Fruit fly (Drosophila melanogaster): ENCODE results near the gene CG34140.

CG34140 gene

dm6 chr3L:145998-146576, 38.1 kb downstream of the CG34140 start, which contains the start of gene CG6845 (continued):
- TF ChIP-seq Hmr (GFP tag; optimal IDR thresholded peaks at IDR 0.05) (peak; percentile 36), CG4617 (GFP tag; optimal IDR thresholded peaks at IDR 0.05; ENCODE audit: borderline replicate concordance) (no peak), org-1 (GFP tag; optimal IDR thresholded peaks at IDR 0.05) (no peak), lbe (GFP tag; optimal IDR thresholded peaks at IDR 0.05) (peak; percentile 20), HLH4C (GFP tag; IDR thresholded peaks at IDR 0.05; ENCODE audit: partially characterized antibody) (peak; percentile 93), Abd-B (GFP tag; optimal IDR thresholded peaks at IDR 0.05) (no peak), Lim3 (GFP tag; IDR thresholded peaks at IDR 0.05) (no peak), CG12659 (GFP tag; optimal IDR thresholded peaks at IDR 0.05) (peak; percentile 26), Sry-β (GFP tag; optimal IDR thresholded peaks at IDR 0.05) (no peak), Ets97D (GFP tag; optimal IDR thresholded peaks at IDR 0.05) (peak; percentile 72), CG7556 (GFP tag; optimal IDR thresholded peaks at IDR 0.05) (no peak), CG1832 (GFP tag; optimal IDR thresholded peaks at IDR 0.05) (no peak), CG1233 (GFP tag; optimal IDR thresholded peaks at IDR 0.05) (no peak), CG17612 (GFP tag; IDR thresholded peaks at IDR 0.05) (no peak), Ptx1 (GFP tag; IDR thresholded peaks at IDR 0.05) (no peak), fd3F (GFP tag; optimal IDR thresholded peaks at IDR 0.05) (no peak), zen (tag; optimal IDR thresholded peaks at IDR 0.05) (no peak), CG31365 (tag; optimal IDR thresholded peaks at IDR 0.05) (no peak), hb (GFP tag; IDR thresholded peaks at IDR 0.05; ENCODE audit: partially characterized antibody) (peak; percentile 81), CG18262 (tag; optimal IDR thresholded peaks at IDR 0.05) (no peak), E2f2 (GFP tag; IDR thresholded peaks at IDR 0.05) (peak; percentile 99), CG8478 (optimal IDR thresholded peaks at IDR 0.05) (no peak), fu2 (GFP tag; optimal IDR thresholded peaks at IDR 0.05) (no peak), tap (tag; optimal IDR thresholded peaks at IDR 0.05) (no peak), CG2712 (tag; optimal IDR thresholded peaks at IDR 0.05) (peak; percentile 35), YL-1 (GFP tag; optimal IDR thresholded peaks at IDR 0.05) (peak; percentile 9), chinmo (GFP tag; IDR thresholded peaks at IDR 0.05; ENCODE audit: partially characterized antibody) (peak; percentile 74; the same call in 1 of the 4 replicates), CHES-1-like (GFP tag; optimal IDR thresholded peaks at IDR 0.05) (no peak), chm (GFP tag; IDR thresholded peaks at IDR 0.05) (no peak), CG30403 (GFP tag; optimal IDR thresholded peaks at IDR 0.05) (no peak), gt (GFP tag; IDR thresholded peaks at IDR 0.05) (no peak), HLH54F (GFP tag; optimal IDR thresholded peaks at IDR 0.05) (no peak), CG2129 (GFP tag; IDR thresholded peaks at IDR 0.05; ENCODE audit: partially characterized antibody) (peak; percentile 40; the same call in 1 of the 2 replicates), CG10431 (GFP tag; optimal IDR thresholded peaks at IDR 0.05) (no peak), nerfin-2 (GFP tag; IDR thresholded peaks at IDR 0.05; ENCODE audit: partially characterized antibody) (peak; percentile 92), CG17829 (tag; optimal IDR thresholded peaks at IDR 0.05) (peak; percentile 27), phol (tag; optimal IDR thresholded peaks at IDR 0.05) (peak; percentile 34), CG8765 (GFP tag; IDR thresholded peaks at IDR 0.05) (no peak), pho (GFP tag; optimal IDR thresholded peaks at IDR 0.05) (no peak), CG6791 (GFP tag; IDR thresholded peaks at IDR 0.05; ENCODE audit: partially characterized antibody) (peak; percentile 80), bbx (GFP tag; IDR thresholded peaks at IDR 0.05; ENCODE audit: partially characterized antibody) (peak; percentile 89), cas (GFP tag; IDR thresholded peaks at IDR 0.05) (no peak), h (optimal IDR thresholded peaks at IDR 0.05) (no peak), amos (GFP tag; IDR thresholded peaks at IDR 0.05; ENCODE audit: partially characterized antibody) (peak; percentile 80; the same call in 1 of the 2 replicates), sima (GFP tag; optimal IDR thresholded peaks at IDR 0.05) (no peak), D (optimal IDR thresholded peaks at IDR 0.05) (peak; percentile 23), D (GFP tag; optimal IDR thresholded peaks at IDR 0.05) (peak; percentile 51), pfk (GFP tag; optimal IDR thresholded peaks at IDR 0.05) (no peak), lola (GFP tag; optimal IDR thresholded peaks at IDR 0.05) (no peak), CoRest (tag; optimal IDR thresholded peaks at IDR 0.05) (peak; percentile 38)

Measured in whole organism, embryonic.